Worm (Caenorhabditis elegans): ENCODE data around the gene F12E12.1.

Gene F12E12.1

DNA sequence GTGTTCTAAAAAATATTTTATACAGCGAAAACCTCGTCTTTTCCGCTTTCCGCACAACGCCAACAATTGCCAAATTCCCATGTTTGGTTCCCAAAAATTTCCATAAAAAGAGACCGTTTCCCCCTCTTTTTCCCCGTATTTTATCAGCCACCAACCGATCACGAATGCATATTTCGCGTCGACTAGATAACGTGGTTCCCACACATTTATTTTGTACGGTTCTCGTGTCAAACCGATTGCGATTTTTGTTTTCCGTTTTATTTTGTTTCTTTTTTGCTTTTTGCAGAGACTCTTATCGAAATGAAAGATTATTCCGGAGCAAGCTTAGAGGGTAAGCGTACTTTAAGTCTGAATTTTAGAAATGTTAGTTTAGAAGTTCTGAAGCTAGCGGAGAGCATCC, 20.7 kb upstream of the F12E12.1 start, which contains the start of gene C46E10.3:
C46E10.3 (plus strand) TSS at position 301 of the 400 bp plus-strand sequence.
- TF ChIP-seq elt-1 (tag; optimal IDR thresholded peaks at IDR 0.05), result no peak
- TF ChIP-seq nhr-237 (tag; optimal IDR thresholded peaks at IDR 0.05), result no peak
- no peak for TF ChIP-seq ama-1 (optimal IDR thresholded peaks at IDR 0.05)
- no peak for TF ChIP-seq hmg-11 (tag; optimal IDR thresholded peaks at IDR 0.05)
- no peak for TF ChIP-seq ceh-9 (tag; optimal IDR thresholded peaks at IDR 0.05)
- no peak for TF ChIP-seq skn-1 (tag; optimal IDR thresholded peaks at IDR 0.05)
- TF ChIP-seq nfya-1 (tag; optimal IDR thresholded peaks at IDR 0.05; ENCODE audit: insufficient read depth), result no peak
- TF ChIP-seq elt-3 (tag; optimal IDR thresholded peaks at IDR 0.05), result no peak
- TF ChIP-seq fkh-2 (tag; optimal IDR thresholded peaks at IDR 0.05), result no peak
- no peak for TF ChIP-seq fos-1 (tag; optimal IDR thresholded peaks at IDR 0.05)
- TF ChIP-seq mdl-1 (tag; optimal IDR thresholded peaks at IDR 0.05), result no peak
- TF ChIP-seq jun-1 (tag; optimal IDR thresholded peaks at IDR 0.05), result no peak
- no peak for TF ChIP-seq lin-15B (tag; optimal IDR thresholded peaks at IDR 0.05)
- no peak for TF ChIP-seq zag-1 (tag; optimal IDR thresholded peaks at IDR 0.05)
- no peak for TF ChIP-seq fkh-10 (GFP tag; optimal IDR thresholded peaks at IDR 0.05)
- TF ChIP-seq daf-12 (tag; optimal IDR thresholded peaks at IDR 0.05), result no peak
- no peak for TF ChIP-seq ztf-11 (tag; optimal IDR thresholded peaks at IDR 0.05)
- TF ChIP-seq eor-1 (tag; optimal IDR thresholded peaks at IDR 0.05), result no peak
- TF ChIP-seq nhr-43 (tag; optimal IDR thresholded peaks at IDR 0.05; ENCODE audit: poor library complexity, severe bottlenecking), result no peak
- no peak for TF ChIP-seq lsy-12 (tag; optimal IDR thresholded peaks at IDR 0.05)

DNA sequence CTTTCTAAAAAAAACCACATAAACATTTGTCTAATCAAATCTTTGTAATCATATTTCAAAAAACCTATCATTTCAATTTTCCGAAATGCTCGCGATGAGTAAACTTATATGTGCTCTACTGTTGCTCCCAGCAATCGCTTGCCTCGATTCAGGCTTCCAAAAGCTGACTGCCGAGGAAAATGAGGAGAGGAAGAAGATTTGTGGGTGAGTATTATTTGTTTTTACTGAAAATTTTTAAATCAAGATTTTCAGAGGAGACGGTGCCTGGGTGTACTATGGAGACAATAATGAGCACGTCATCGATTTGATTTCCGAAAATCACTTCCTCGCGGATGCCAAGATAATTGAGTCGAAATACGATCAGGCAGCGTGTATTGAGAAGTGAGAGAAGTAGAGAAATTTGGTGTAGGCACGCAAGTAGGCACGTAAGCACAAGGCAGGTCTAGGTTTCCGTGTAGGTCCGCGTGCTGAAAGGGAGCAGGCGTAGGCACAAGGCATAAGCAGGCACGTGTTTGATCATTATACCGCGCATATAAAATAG, 17.4 kb upstream of the F12E12.1 start, which contains the start of gene C46E10.1:
C46E10.1 (plus strand) TSS at position 51 of the 541 bp plus-strand sequence.
- no peak for TF ChIP-seq unc-39 (tag; optimal IDR thresholded peaks at IDR 0.05)
- no peak for TF ChIP-seq lsy-12 (tag; optimal IDR thresholded peaks at IDR 0.05)
- no peak for TF ChIP-seq nhr-12 (tag; optimal IDR thresholded peaks at IDR 0.05)
- TF ChIP-seq ama-1 (optimal IDR thresholded peaks at IDR 0.05), result no peak
- TF ChIP-seq lin-15B (tag; optimal IDR thresholded peaks at IDR 0.05), result no peak
- no peak for TF ChIP-seq aly-2 (tag; optimal IDR thresholded peaks at IDR 0.05)

DNA sequence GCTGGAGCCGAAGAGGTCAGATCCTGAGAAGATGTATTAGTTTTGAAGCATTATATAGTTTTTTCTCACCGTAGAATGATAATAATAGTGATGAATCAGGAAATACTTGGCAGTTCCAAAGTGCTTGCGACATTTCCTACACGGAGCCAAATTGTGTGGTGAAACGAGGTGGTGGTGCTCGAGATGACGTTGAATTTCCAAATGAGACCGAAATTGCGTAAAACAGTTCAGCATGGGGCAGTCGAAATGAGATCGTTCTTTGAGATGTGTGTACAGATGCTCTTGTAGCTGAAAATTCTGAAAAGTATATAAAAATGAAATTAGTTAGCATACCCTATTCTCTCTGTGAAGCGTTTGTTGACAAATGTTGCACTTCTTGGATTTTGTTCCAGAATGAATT, 13.7 kb upstream of the F12E12.1 start, which contains the start of gene C46E10.8:
C46E10.8 (minus strand) TSS at position 101 of the 400 bp plus-strand sequence.
- TF ChIP-seq ztf-4 (tag; optimal IDR thresholded peaks at IDR 0.05) (no peak), ceh-16 (tag; optimal IDR thresholded peaks at IDR 0.05) (no peak), nhr-28 (tag; optimal IDR thresholded peaks at IDR 0.05) (no peak), pqm-1 (tag; optimal IDR thresholded peaks at IDR 0.05) (no peak), ceh-9 (tag; optimal IDR thresholded peaks at IDR 0.05) (no peak), tbx-2 (tag; optimal IDR thresholded peaks at IDR 0.05) (no peak), egl-5 (tag; optimal IDR thresholded peaks at IDR 0.05) (no peak), unc-39 (tag; optimal IDR thresholded peaks at IDR 0.05) (no peak), fkh-2 (tag; optimal IDR thresholded peaks at IDR 0.05) (no peak), nhr-43 (tag; optimal IDR thresholded peaks at IDR 0.05; ENCODE audit: poor library complexity, severe bottlenecking) (no peak), skn-1 (tag; optimal IDR thresholded peaks at IDR 0.05) (no peak), ceh-28 (tag; optimal IDR thresholded peaks at IDR 0.05) (no peak), nhr-12 (tag; optimal IDR thresholded peaks at IDR 0.05) (no peak), ama-1 (optimal IDR thresholded peaks at IDR 0.05) (no peak), snpc-4 (tag; optimal IDR thresholded peaks at IDR 0.05) (no peak)

DNA sequence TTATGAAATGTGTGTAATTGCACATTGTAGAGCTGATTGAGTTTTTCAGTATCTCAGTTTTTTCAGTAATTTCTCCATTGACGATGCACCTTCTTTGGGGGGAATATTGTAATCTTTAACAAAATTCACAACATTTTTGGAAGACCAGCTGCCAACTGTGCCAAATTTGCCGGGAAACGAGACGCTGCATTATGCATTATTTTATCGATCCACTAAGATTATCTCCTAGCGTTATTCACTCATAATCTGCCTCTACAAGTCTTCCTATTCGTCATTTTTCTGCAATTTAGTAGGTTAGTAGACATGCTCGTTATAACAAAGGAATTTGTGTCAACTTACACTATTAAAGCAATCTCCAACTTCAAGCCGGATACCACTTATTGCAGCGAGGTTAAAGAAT, 10.0 kb upstream of the F12E12.1 start, which contains the start of the genes sdz-12 and bath-31:
sdz-12 (minus strand) TSS at position 101 of the 400 bp plus-strand sequence.
bath-31 (plus strand) TSS at position 251 of the 400 bp plus-strand sequence.
- TF ChIP-seq jun-1 (tag; optimal IDR thresholded peaks at IDR 0.05) (no peak), sea-2 (GFP tag; optimal IDR thresholded peaks at IDR 0.05) (no peak), fkh-2 (tag; optimal IDR thresholded peaks at IDR 0.05) (no peak), daf-12 (tag; optimal IDR thresholded peaks at IDR 0.05) (no peak), fos-1 (tag; optimal IDR thresholded peaks at IDR 0.05) (no peak), skn-1 (tag; optimal IDR thresholded peaks at IDR 0.05) (no peak), elt-3 (tag; optimal IDR thresholded peaks at IDR 0.05) (no peak)

- TF ChIP-seq ceh-9 (tag; optimal IDR thresholded peaks at IDR 0.05) (no peak), sea-2 (GFP tag; optimal IDR thresholded peaks at IDR 0.05) (no peak), ceh-28 (tag; optimal IDR thresholded peaks at IDR 0.05) (no peak), daf-12 (tag; optimal IDR thresholded peaks at IDR 0.05) (no peak), ztf-4 (tag; optimal IDR thresholded peaks at IDR 0.05) (no peak), nfya-1 (tag; optimal IDR thresholded peaks at IDR 0.05; ENCODE audit: insufficient read depth) (no peak), nhr-12 (tag; optimal IDR thresholded peaks at IDR 0.05) (no peak), ceh-82 (tag; optimal IDR thresholded peaks at IDR 0.05) (no peak), eor-1 (tag; optimal IDR thresholded peaks at IDR 0.05) (no peak), fkh-2 (tag; optimal IDR thresholded peaks at IDR 0.05) (no peak), unc-39 (tag; optimal IDR thresholded peaks at IDR 0.05) (no peak), nhr-67 (tag; optimal IDR thresholded peaks at IDR 0.05) (no peak), mdl-1 (tag; optimal IDR thresholded peaks at IDR 0.05) (no peak), tbx-2 (tag; optimal IDR thresholded peaks at IDR 0.05) (no peak), lin-39 (tag; optimal IDR thresholded peaks at IDR 0.05) (no peak), pha-4 (tag; optimal IDR thresholded peaks at IDR 0.05) (no peak), nhr-43 (tag; optimal IDR thresholded peaks at IDR 0.05; ENCODE audit: poor library complexity, severe bottlenecking) (no peak), nhr-76 (tag; optimal IDR thresholded peaks at IDR 0.05) (no peak), mml-1 (tag; optimal IDR thresholded peaks at IDR 0.05) (no peak), hmg-11 (tag; optimal IDR thresholded peaks at IDR 0.05) (no peak)
These were observed 4.8 kb upstream of the F12E12.1 start, which contains the start of gene F12E12.6 for ce11 chrII:3736893-3737375. F12E12.6 (minus strand) TSS chrII:3736943.

Data from whole organism, L3 larva.